Fruit fly (Drosophila melanogaster) whole organism, embryonic: ENCODE measurements around the gene Zasp66.

Experiments used
- ATbp ChIP-seq: fragments of 200-800 bp; sonication (Bioruptor generic); optimal IDR thresholded peaks from 2 replicates; lab custom pipeline; 2017; ENCODE audit warnings: missing biosample characterization, mild to moderate bottlenecking, missing genetic modification characterization, missing genetic modification reagents
- Abd-B ChIP-seq: fragments of 200-800 bp; sonication (Bioruptor generic); optimal IDR thresholded peaks from 2 replicates; lab custom pipeline; 2018; ENCODE audit warnings: missing biosample characterization, mild to moderate bottlenecking, missing genetic modification characterization, moderate library complexity
- CG11723 ChIP-seq: fragments of 200-800 bp; sonication (Bioruptor generic); optimal IDR thresholded peaks from 2 replicates; lab custom pipeline; 2017; ENCODE audit warnings: missing biosample characterization, mild to moderate bottlenecking, missing genetic modification characterization
- CG1233 ChIP-seq: fragments of 200-800 bp; sonication (Bioruptor generic); optimal IDR thresholded peaks from 4 replicates; lab custom pipeline; 2018; ENCODE audit warnings: missing biosample characterization, mild to moderate bottlenecking, missing genetic modification characterization
- CG14014 ChIP-seq: fragments of 200-800 bp; sonication (Bioruptor generic); IDR thresholded peaks from 2 replicates; pipeline ENCODE4 v1.3.6; 2022; ENCODE audit warnings: missing biosample characterization, missing genetic modification characterization
- CG15269 ChIP-seq: fragments of 200-800 bp; sonication (Bioruptor generic); optimal IDR thresholded peaks from 2 replicates; lab custom pipeline; 2018; ENCODE audit warnings: missing biosample characterization, mild to moderate bottlenecking, missing genetic modification characterization, moderate library complexity
- CG15514 ChIP-seq: fragments of 200-800 bp; sonication (Bioruptor generic); optimal IDR thresholded peaks from 3 replicates; lab custom pipeline; 2017; ENCODE audit warnings: missing biosample characterization, missing genetic modification characterization, mild to moderate bottlenecking, moderate library complexity, missing genetic modification reagents
- CG15696 ChIP-seq: fragments of 200-800 bp; sonication (Bioruptor generic); optimal IDR thresholded peaks from 2 replicates; lab custom pipeline; 2019; ENCODE audit warnings: missing biosample characterization, mild to moderate bottlenecking, missing genetic modification characterization, moderate library complexity
- CG16779 ChIP-seq: fragments of 200-800 bp; sonication (Bioruptor generic); IDR thresholded peaks from 2 replicates; pipeline ENCODE4 v1.3.6; 2022; ENCODE audit warnings: missing biosample characterization, missing genetic modification characterization
- CG17328 ChIP-seq: fragments of 200-800 bp; sonication (Bioruptor generic); IDR thresholded peaks from 2 replicates; pipeline ENCODE4 v1.3.6; 2022; ENCODE audit warnings: missing biosample characterization, missing genetic modification characterization
- CG2875 ChIP-seq: fragments of 200-800 bp; sonication (Bioruptor generic); optimal IDR thresholded peaks from 2 replicates; lab custom pipeline; 2017; ENCODE audit warnings: missing biosample characterization, mild to moderate bottlenecking, missing genetic modification characterization, missing genetic modification reagents
- CG30020 ChIP-seq: fragments of 200-800 bp; optimal IDR thresholded peaks from 2 replicates; lab custom pipeline; 2019; ENCODE audit warnings: missing biosample characterization, mild to moderate bottlenecking, missing genetic modification characterization, moderate library complexity
- CG3281 ChIP-seq: fragments of 200-800 bp; sonication (Bioruptor generic); optimal IDR thresholded peaks from 3 replicates; lab custom pipeline; 2017; ENCODE audit warnings: missing biosample characterization, mild to moderate bottlenecking, missing genetic modification characterization
- CG3407 ChIP-seq: fragments of 200-800 bp; sonication (Bioruptor generic); optimal IDR thresholded peaks from 2 replicates; lab custom pipeline; 2018; ENCODE audit warnings: missing biosample characterization, mild to moderate bottlenecking, missing genetic modification characterization
- CG3726 ChIP-seq: fragments of 200-800 bp; sonication (Bioruptor generic); IDR thresholded peaks from 3 replicates; pipeline ENCODE4, ENCODE4 v1.3.6; 2022; ENCODE audit warnings: missing biosample characterization, missing genetic modification characterization
- CG42726 ChIP-seq: fragments of 200-800 bp; sonication (Bioruptor generic); IDR thresholded peaks from 2 replicates; pipeline ENCODE4 v1.3.6; 2022; ENCODE audit warnings: missing biosample characterization, missing genetic modification characterization; ENCODE audit not compliant: partially characterized antibody
- CG4424 ChIP-seq: fragments of 200-800 bp; sonication (Bioruptor generic); optimal IDR thresholded peaks from 3 replicates; lab custom pipeline; 2016; ENCODE audit warnings: missing biosample characterization, missing genetic modification characterization
- CG6689 ChIP-seq: fragments of 200-800 bp; sonication (Bioruptor generic); IDR thresholded peaks from 2 replicates; pipeline ENCODE4 v1.3.6; 2022; ENCODE audit warnings: missing biosample characterization, missing genetic modification characterization
- CG7928 ChIP-seq: fragments of 200-800 bp; sonication (Bioruptor generic); optimal IDR thresholded peaks from 2 replicates; lab custom pipeline; 2017; ENCODE audit warnings: missing biosample characterization, mild to moderate bottlenecking, missing genetic modification characterization
- CG7987 ChIP-seq: fragments of 200-800 bp; sonication (Bioruptor generic); optimal IDR thresholded peaks from 2 replicates; lab custom pipeline; 2018; ENCODE audit warnings: missing biosample characterization, mild to moderate bottlenecking, missing genetic modification characterization, moderate library complexity
- CrebB ChIP-seq: fragments of 200-800 bp; sonication (Bioruptor generic); optimal IDR thresholded peaks from 3 replicates; lab custom pipeline; 2018; ENCODE audit warnings: missing biosample characterization, mild to moderate bottlenecking, missing genetic modification characterization
- Dek ChIP-seq: fragments of 200-800 bp; sonication (Bioruptor generic); optimal IDR thresholded peaks from 3 replicates; lab custom pipeline; 2019; ENCODE audit warnings: missing biosample characterization, mild to moderate bottlenecking, missing genetic modification characterization, moderate library complexity
- Doc2 ChIP-seq: fragments of 200-800 bp; sonication (Bioruptor generic); IDR thresholded peaks from 2 replicates; pipeline ENCODE4 v1.3.6; 2022; ENCODE audit warnings: missing biosample characterization, missing genetic modification characterization
- Ets65A ChIP-seq: fragments of 200-800 bp; sonication (Bioruptor generic); peaks from one replicate; lab custom pipeline; 2016; ENCODE audit warnings: missing biosample characterization, missing genetic modification characterization
- Fer1 ChIP-seq: fragments of 200-800 bp; sonication (Bioruptor generic); optimal IDR thresholded peaks from 2 replicates; lab custom pipeline; 2017; ENCODE audit warnings: missing biosample characterization, mild to moderate bottlenecking, missing genetic modification characterization
- MTF-1 ChIP-seq: fragments of 200-800 bp; sonication (Bioruptor generic); optimal IDR thresholded peaks from 2 replicates; lab custom pipeline; 2018; ENCODE audit warnings: missing biosample characterization, mild to moderate bottlenecking, missing genetic modification characterization, borderline replicate concordance
- Med ChIP-seq: fragments of 200-800 bp; sonication (Bioruptor generic); peaks from one replicate; lab custom pipeline; 2016; ENCODE audit warnings: missing biosample characterization, missing genetic modification characterization, mild to moderate bottlenecking, inconsistent platforms, moderate library complexity
- NFAT ChIP-seq: fragments of 200-800 bp; sonication (Bioruptor generic); IDR thresholded peaks from 2 replicates; pipeline ENCODE4 v1.3.6; 2022; ENCODE audit warnings: missing biosample characterization, missing genetic modification characterization
- Neu2 ChIP-seq: fragments of 200-800 bp; sonication (Bioruptor generic); optimal IDR thresholded peaks from 3 replicates; lab custom pipeline; 2016; ENCODE audit warnings: missing biosample characterization, missing genetic modification characterization, borderline replicate concordance
- Pdp1 ChIP-seq, 2 experiments: fragments of 200-800 bp; sonication (Bioruptor generic); optimal IDR thresholded peaks; 3 replicates each; lab custom pipeline; 2016; ENCODE audit warnings: missing biosample characterization in 2 of 2, missing genetic modification characterization in 2 of 2, mild to moderate bottlenecking in 1 of 2, moderate library complexity in 1 of 2
- Rfx ChIP-seq: fragments of 200-800 bp; sonication (Bioruptor generic); IDR thresholded peaks from 2 replicates; pipeline ENCODE4 v1.3.6; 2022; ENCODE audit warnings: missing biosample characterization, missing genetic modification characterization
- Sin3A ChIP-seq: fragments of >200 bp; optimal IDR thresholded peaks from 2 replicates; lab custom pipeline; 2018
- Spps ChIP-seq: fragments of 200-800 bp; sonication (Bioruptor generic); optimal IDR thresholded peaks from 2 replicates; lab custom pipeline; 2018; ENCODE audit warnings: missing biosample characterization, mild to moderate bottlenecking, missing genetic modification characterization
- Xbp1 ChIP-seq: fragments of 200-800 bp; sonication (Bioruptor generic); optimal IDR thresholded peaks from 3 replicates; lab custom pipeline; 2016; ENCODE audit warnings: missing biosample characterization, mild to moderate bottlenecking, missing genetic modification characterization
- ato ChIP-seq: fragments of 200-800 bp; sonication (Bioruptor generic); IDR thresholded peaks from 2 replicates; pipeline ENCODE4 v1.3.6; 2022; ENCODE audit warnings: missing biosample characterization, missing genetic modification characterization; ENCODE audit not compliant: partially characterized antibody
- cad ChIP-seq: fragments of >200 bp; optimal IDR thresholded peaks from 2 replicates; lab custom pipeline; 2017; ENCODE audit warnings: missing biosample characterization, missing genetic modification characterization
- cas ChIP-seq: fragments of 200-800 bp; sonication (Bioruptor generic); IDR thresholded peaks from 2 replicates; pipeline ENCODE4 v1.3.6; 2022; ENCODE audit warnings: missing biosample characterization, missing genetic modification characterization
- corto ChIP-seq: fragments of 200-800 bp; sonication (Bioruptor generic); optimal IDR thresholded peaks from 2 replicates; lab custom pipeline; 2016; ENCODE audit warnings: missing biosample characterization, mild to moderate bottlenecking, missing genetic modification characterization, moderate library complexity
- gem ChIP-seq: fragments of 200-800 bp; sonication (Bioruptor generic); optimal IDR thresholded peaks from 2 replicates; lab custom pipeline; 2019; ENCODE audit warnings: missing biosample characterization, mild to moderate bottlenecking, missing genetic modification characterization, moderate library complexity
- grau ChIP-seq: fragments of 200-800 bp; optimal IDR thresholded peaks from 3 replicates; lab custom pipeline; 2019; ENCODE audit warnings: missing biosample characterization, mild to moderate bottlenecking, missing genetic modification characterization, moderate library complexity
- ken ChIP-seq: fragments of 200-800 bp; sonication (Bioruptor generic); IDR thresholded peaks from 3 replicates; pipeline ENCODE4 v1.3.6; 2022; ENCODE audit warnings: missing biosample characterization, missing genetic modification characterization
- kni ChIP-seq: fragments of 200-800 bp; sonication (Bioruptor generic); optimal IDR thresholded peaks from 3 replicates; lab custom pipeline; 2017; ENCODE audit warnings: mild to moderate bottlenecking, missing biosample characterization, missing genetic modification reagents, missing genetic modification characterization
- lab ChIP-seq: fragments of 200-800 bp; sonication (Bioruptor generic); optimal IDR thresholded peaks from 3 replicates; lab custom pipeline; 2017; ENCODE audit warnings: missing biosample characterization, missing genetic modification characterization, mild to moderate bottlenecking, moderate library complexity, missing genetic modification reagents
- luna ChIP-seq: fragments of 200-800 bp; sonication (Bioruptor generic); optimal IDR thresholded peaks from 2 replicates; lab custom pipeline; 2016; ENCODE audit warnings: missing biosample characterization, missing genetic modification characterization
- nau ChIP-seq: fragments of 200-800 bp; sonication (Bioruptor generic); optimal IDR thresholded peaks from 3 replicates; lab custom pipeline; 2017; ENCODE audit warnings: missing biosample characterization, mild to moderate bottlenecking, missing genetic modification characterization, missing genetic modification reagents
- rib ChIP-seq: fragments of 200-800 bp; sonication (Bioruptor generic); IDR thresholded peaks from 2 replicates; pipeline ENCODE4 v1.3.6; 2022; ENCODE audit warnings: missing biosample characterization, missing genetic modification characterization
- row ChIP-seq: fragments of 200-800 bp; sonication (Bioruptor generic); IDR thresholded peaks from 3 replicates; pipeline ENCODE4 v1.3.6; 2022; ENCODE audit warnings: missing biosample characterization, missing genetic modification characterization
- stc ChIP-seq: fragments of 200-800 bp; sonication (Bioruptor generic); IDR thresholded peaks from 2 replicates; pipeline ENCODE4 v1.3.6; 2022; ENCODE audit warnings: missing biosample characterization, missing genetic modification characterization
- stwl ChIP-seq: fragments of 200-800 bp; sonication (Bioruptor generic); optimal IDR thresholded peaks from 3 replicates; lab custom pipeline; 2018; ENCODE audit warnings: missing biosample characterization, mild to moderate bottlenecking, missing genetic modification characterization, moderate library complexity
- wek ChIP-seq: fragments of 200-800 bp; sonication (Bioruptor generic); optimal IDR thresholded peaks from 3 replicates; lab custom pipeline; 2018; ENCODE audit warnings: missing biosample characterization, mild to moderate bottlenecking, missing genetic modification characterization, moderate library complexity

Gene Zasp66

dm6 chr3L:8683773-8684172, 59.6 kb downstream of the Zasp66 start (continued):
- TF ChIP-seq CG42726 (no peak), CG15269 (tag; lab: Kevin White, UChicago) (no peak), CG4424 (GFP tag; lab: Kevin White, UChicago) (no peak), Ets65A (GFP tag; lab: Kevin White, UChicago) (no peak), ATbp (GFP tag; lab: Kevin White, UChicago) (peak; percentile 80), grau (tag; lab: Kevin White, UChicago) (no peak), CG3407 (GFP tag; lab: Kevin White, UChicago) (peak; percentile 54), CG7928 (GFP tag; lab: Kevin White, UChicago) (peak; percentile 27), luna (no peak), stc (GFP tag; lab: Robert Waterston, UW) (peak; percentile 20; the same call in 1 of the 2 replicates), cas (GFP tag; lab: Robert Waterston, UW) (no peak), Med (GFP tag; lab: Kevin White, UChicago) (peak; percentile 85), Sin3A (no peak), Fer1 (peak; percentile 62), kni (peak; percentile 49), rib (GFP tag; lab: Robert Waterston, UW) (0 out of 2 replicates have a peak, but pooled peaks have one; percentile 35), cad (GFP tag; lab: Kevin White, UChicago) (no peak), CG16779 (GFP tag; lab: Robert Waterston, UW) (0 out of 2 replicates have a peak, but pooled peaks have one; percentile 24), CG14014 (GFP tag; lab: Robert Waterston, UW) (peak; percentile 54; the same call in 1 of the 2 replicates), Neu2 (no peak), lab (GFP tag; lab: Kevin White, UChicago) (peak; percentile 71), CG30020 (tag; lab: Kevin White, UChicago) (no peak), Dek (no peak), row (GFP tag; lab: Robert Waterston, UW) (no peak), CG3281 (GFP tag; lab: Kevin White, UChicago) (peak; percentile 31), Doc2 (GFP tag; lab: Robert Waterston, UW) (no peak), Abd-B (GFP tag; lab: Kevin White, UChicago) (no peak), CG1233 (GFP tag; lab: Kevin White, UChicago) (peak; percentile 6), corto (GFP tag; lab: Kevin White, UChicago) (no peak), ato (GFP tag; lab: Robert Waterston, UW) (no peak), CrebB (tag; lab: Kevin White, UChicago) (peak; percentile 28), CG6689 (peak; percentile 27; the same call in 1 of the 2 replicates), MTF-1 (peak; percentile 23), CG11723 (peak; percentile 24), stwl (tag; lab: Kevin White, UChicago) (no peak), ken (GFP tag; lab: Robert Waterston, UW) (no peak), nau (GFP tag; lab: Kevin White, UChicago) (peak; percentile 66), CG7987 (GFP tag; lab: Kevin White, UChicago) (peak; percentile 40), Pdp1 (GFP tag; optimal IDR thresholded peaks at IDR 0.05; lab: Kevin White, UChicago) (peak in 1 of 2 experiments; percentile 17), CG17328 (GFP tag; lab: Robert Waterston, UW) (no peak), CG3726 (0 out of 3 replicates have a peak, but pooled peaks have one; percentile 5), Spps (no peak), CG2875 (peak; percentile 14), CG15696 (tag; lab: Kevin White, UChicago) (no peak), Xbp1 (no peak), CG15514 (peak; percentile 32), NFAT (0 out of 2 replicates have a peak, but pooled peaks have one; percentile 46), gem (tag; lab: Kevin White, UChicago) (no peak), Rfx (peak; percentile 33; the same call in 1 of the 2 replicates), wek (peak; percentile 67)
